Worm (Caenorhabditis elegans) whole organism, L4 larva: ENCODE measurements around the gene ssna-1.
"Not testable (repeated sequence)": the region's sequence is repeated elsewhere in the genome, so short reads cannot be mapped to it uniquely, and the experiment has no call there.

ENCODE experiments used
- D1046.2 ChIP-seq: fragments of 200-800 bp; sonication (Bioruptor generic); IDR thresholded peaks from 2 replicates; pipeline ENCODE4 v1.3.6; 2022; ENCODE audit warnings: missing genetic modification characterization, missing compliant biosample characterization
- F37D6.2 ChIP-seq: sonication (generic microtip); optimal IDR thresholded peaks from 2 replicates; lab custom pipeline; 2016; ENCODE audit warnings: mild to moderate bottlenecking, missing genetic modification characterization, missing compliant biosample characterization
- F49E8.2 ChIP-seq: sonication (generic microtip); optimal IDR thresholded peaks from 2 replicates; lab custom pipeline; 2016; ENCODE audit warnings: missing compliant biosample characterization, mild to moderate bottlenecking, missing genetic modification characterization, borderline replicate concordance
- R02D3.7 ChIP-seq: fragments of 150-350 bp; sonication (generic microtip); optimal IDR thresholded peaks from 3 replicates; lab custom pipeline; 2014; ENCODE audit warnings: missing biosample characterization, missing genetic modification characterization
- T26A8.4 ChIP-seq: fragments of 200-800 bp; sonication (Bioruptor generic); IDR thresholded peaks from 2 replicates; pipeline ENCODE4 v1.3.6; 2022; ENCODE audit warnings: missing genetic modification characterization, missing compliant biosample characterization
- Y105C5A.15 ChIP-seq: fragments of 200-800 bp; sonication (Bioruptor generic); IDR thresholded peaks from 2 replicates; pipeline ENCODE4 v1.3.6; 2022; ENCODE audit warnings: missing genetic modification characterization, missing compliant biosample characterization
- ceh-20 ChIP-seq: fragments of 200-800 bp; sonication (Bioruptor generic); IDR thresholded peaks from 2 replicates; pipeline ENCODE4 v1.3.6; 2022; ENCODE audit warnings: missing genetic modification reagents, missing genetic modification characterization, missing compliant biosample characterization
- ceh-44 ChIP-seq: fragments of 200-800 bp; sonication (Bioruptor generic); IDR thresholded peaks from 2 replicates; pipeline ENCODE4 v1.3.6; 2022; ENCODE audit warnings: missing genetic modification reagents, missing genetic modification characterization, missing compliant biosample characterization
- ces-1 ChIP-seq: fragments of 150-350 bp; sonication (generic microtip); optimal IDR thresholded peaks from 4 replicates; lab custom pipeline; 2014; ENCODE audit warnings: missing biosample characterization, missing genetic modification reagents, missing genetic modification characterization
- daf-19 ChIP-seq: fragments of 200-800 bp; sonication (Bioruptor generic); conservative IDR thresholded peaks from 2 replicates; pipeline ENCODE4 v1.3.6; 2022; ENCODE audit warnings: missing genetic modification characterization, missing compliant biosample characterization
- daf-8 ChIP-seq: fragments of 200-800 bp; sonication (Bioruptor generic); IDR thresholded peaks from 2 replicates; pipeline ENCODE4 v1.3.6; 2022; ENCODE audit warnings: missing genetic modification characterization, missing compliant biosample characterization
- dmd-6 ChIP-seq: fragments of 200-800 bp; sonication (Bioruptor generic); IDR thresholded peaks from 2 replicates; pipeline ENCODE4 v1.3.6; 2022; ENCODE audit warnings: missing genetic modification reagents, missing genetic modification characterization, missing compliant biosample characterization
- dmd-8 ChIP-seq: fragments of 200-800 bp; sonication (Bioruptor generic); IDR thresholded peaks from 2 replicates; pipeline ENCODE4 v1.3.6; 2022; ENCODE audit warnings: missing genetic modification characterization, missing compliant biosample characterization
- dmd-9 ChIP-seq: fragments of 200-800 bp; sonication (Bioruptor generic); IDR thresholded peaks from 2 replicates; pipeline ENCODE4 v1.3.6; 2022; ENCODE audit warnings: missing genetic modification reagents, missing genetic modification characterization, missing compliant biosample characterization
- dpl-1 ChIP-seq: fragments of 150-350 bp; optimal IDR thresholded peaks from 2 replicates; lab custom pipeline; 2014; ENCODE audit warnings: missing biosample characterization, missing genetic modification reagents, missing genetic modification characterization
- duxl-1 ChIP-seq: sonication (generic microtip); optimal IDR thresholded peaks from 2 replicates; lab custom pipeline; 2016; ENCODE audit warnings: mild to moderate bottlenecking, missing genetic modification characterization, moderate library complexity, missing compliant biosample characterization; ENCODE audit not compliant: poor library complexity
- dve-1 ChIP-seq: sonication (generic microtip); optimal IDR thresholded peaks from 2 replicates; lab custom pipeline; 2017; ENCODE audit warnings: antibody characterized with exemption, mild to moderate bottlenecking, missing genetic modification characterization, missing compliant biosample characterization; ENCODE audit not compliant: insufficient read depth
- egl-43 ChIP-seq: fragments of 200-800 bp; sonication (Bioruptor generic); IDR thresholded peaks from 2 replicates; pipeline ENCODE4 v1.3.6; 2022; ENCODE audit warnings: missing genetic modification reagents, missing genetic modification characterization, missing compliant biosample characterization
- fkh-10 ChIP-seq: fragments of 150-350 bp; optimal IDR thresholded peaks from 2 replicates; lab custom pipeline; 2014; ENCODE audit warnings: missing biosample characterization, missing genetic modification reagents, missing genetic modification characterization
- hlh-11 ChIP-seq: fragments of 200-800 bp; sonication (Bioruptor generic); optimal IDR thresholded peaks from 2 replicates; lab custom pipeline; 2018; ENCODE audit warnings: mild to moderate bottlenecking, missing genetic modification characterization, missing compliant biosample characterization
- hlh-30 ChIP-seq: sonication (generic microtip); optimal IDR thresholded peaks from 2 replicates; lab custom pipeline; 2017; ENCODE audit warnings: antibody characterized with exemption, mild to moderate bottlenecking, missing genetic modification characterization, missing compliant biosample characterization; ENCODE audit not compliant: insufficient read depth
- jun-1 ChIP-seq: fragments of 150-350 bp; optimal IDR thresholded peaks from 2 replicates; lab custom pipeline; 2014; ENCODE audit warnings: missing biosample characterization, missing genetic modification reagents, missing genetic modification characterization
- lim-7 ChIP-seq: fragments of 200-800 bp; sonication (Bioruptor generic); IDR thresholded peaks from 2 replicates; pipeline ENCODE4 v1.3.6; 2022; ENCODE audit warnings: missing genetic modification characterization, missing compliant biosample characterization
- lin-1 ChIP-seq: fragments of 200-800 bp; sonication (Bioruptor generic); IDR thresholded peaks from 2 replicates; pipeline ENCODE4 v1.3.6; 2022; ENCODE audit warnings: missing genetic modification reagents, missing genetic modification characterization, missing compliant biosample characterization
- lin-13 ChIP-seq: fragments of 150-350 bp; optimal IDR thresholded peaks from 2 replicates; lab custom pipeline; 2014; ENCODE audit warnings: missing biosample characterization, missing genetic modification reagents, missing genetic modification characterization
- lin-29 ChIP-seq: fragments of 200-800 bp; sonication (Bioruptor generic); IDR thresholded peaks from 2 replicates; pipeline ENCODE4 v1.3.6; 2022; ENCODE audit warnings: missing genetic modification reagents, missing genetic modification characterization, missing compliant biosample characterization
- lir-3 ChIP-seq: sonication (generic microtip); optimal IDR thresholded peaks from 2 replicates; lab custom pipeline; 2016; ENCODE audit warnings: mild to moderate bottlenecking, missing genetic modification characterization, missing compliant biosample characterization
- madf-9 ChIP-seq: fragments of 200-800 bp; sonication (Bioruptor generic); conservative IDR thresholded peaks from 2 replicates; pipeline ENCODE4 v1.3.6; 2022; ENCODE audit warnings: missing genetic modification reagents, missing genetic modification characterization, missing compliant biosample characterization
- mdt-29 ChIP-seq: fragments of 200-800 bp; sonication (Bioruptor generic); IDR thresholded peaks from 2 replicates; pipeline ENCODE4 v1.3.6; 2022; ENCODE audit warnings: missing genetic modification reagents, missing genetic modification characterization, missing compliant biosample characterization
- mxl-3 ChIP-seq: fragments of 200-800 bp; sonication (Bioruptor generic); optimal IDR thresholded peaks from 2 replicates; lab custom pipeline; 2018; ENCODE audit warnings: mild to moderate bottlenecking, missing genetic modification characterization, missing compliant biosample characterization
- nhr-10 ChIP-seq: fragments of 150-350 bp; optimal IDR thresholded peaks from 2 replicates; lab custom pipeline; 2014; ENCODE audit warnings: missing biosample characterization, missing genetic modification characterization
- nhr-11 ChIP-seq: fragments of 150-350 bp; optimal IDR thresholded peaks from 2 replicates; lab custom pipeline; 2014; ENCODE audit warnings: missing biosample characterization, missing genetic modification characterization
- nhr-28 ChIP-seq: fragments of 150-350 bp; optimal IDR thresholded peaks from 2 replicates; lab custom pipeline; 2014; ENCODE audit warnings: missing biosample characterization, missing genetic modification characterization
- nhr-41 ChIP-seq: fragments of 200-800 bp; sonication (Bioruptor generic); IDR thresholded peaks from 2 replicates; pipeline ENCODE4 v1.3.6; 2022; ENCODE audit warnings: missing genetic modification reagents, missing genetic modification characterization, missing compliant biosample characterization
- nhr-48 ChIP-seq: sonication (generic microtip); optimal IDR thresholded peaks from 2 replicates; lab custom pipeline; 2016; ENCODE audit warnings: mild to moderate bottlenecking, missing genetic modification characterization, missing compliant biosample characterization
- nhr-77 ChIP-seq: fragments of 150-350 bp; optimal IDR thresholded peaks from 2 replicates; lab custom pipeline; 2014; ENCODE audit warnings: missing biosample characterization, missing genetic modification characterization
- pha-4 ChIP-seq, 2 experiments: fragments of 150-350 bp in 1 of 2; fragments of 200-800 bp in 1 of 2; sonication (Bioruptor generic) in 1 of 2; IDR thresholded peaks in 1 of 2; optimal IDR thresholded peaks in 1 of 2; 2 replicates each; pipeline versions ENCODE4 v1.3.6 to Lab custom; 2014 to 2022; ENCODE audit warnings: missing genetic modification characterization in 2 of 2, missing genetic modification reagents in 2 of 2, missing biosample characterization in 1 of 2, missing compliant biosample characterization in 1 of 2
- php-3 ChIP-seq: fragments of 200-800 bp; sonication (Bioruptor generic); IDR thresholded peaks from 2 replicates; pipeline ENCODE4 v1.3.6; 2022; ENCODE audit warnings: missing genetic modification reagents, missing genetic modification characterization, missing compliant biosample characterization
- pqm-1 ChIP-seq: sonication (generic microtip); optimal IDR thresholded peaks from 2 replicates; lab custom pipeline; 2017; ENCODE audit warnings: missing biosample characterization, missing genetic modification characterization
- saeg-2 ChIP-seq: fragments of 200-800 bp; sonication (Bioruptor generic); IDR thresholded peaks from 2 replicates; pipeline ENCODE4 v1.3.6; 2022; ENCODE audit warnings: missing genetic modification reagents, missing genetic modification characterization, missing compliant biosample characterization
- set-16 ChIP-seq: fragments of 200-800 bp; sonication (Bioruptor generic); IDR thresholded peaks from 2 replicates; pipeline ENCODE4 v1.3.6; 2022; ENCODE audit warnings: missing genetic modification reagents, missing genetic modification characterization, missing compliant biosample characterization
- unc-130 ChIP-seq: sonication (generic microtip); optimal IDR thresholded peaks from 2 replicates; lab custom pipeline; 2016; ENCODE audit warnings: missing genetic modification reagents, missing genetic modification characterization, missing compliant biosample characterization
- unc-62 ChIP-seq, 3 experiments: fragments of 150-350 bp in 1 of 3; sonication (generic microtip); optimal IDR thresholded peaks in 2 of 3; peaks in 1 of 3; 1 replicate in 1 of 3; 2 replicates in 2 of 3; lab custom pipeline; 2014 to 2017; ENCODE audit warnings: missing biosample characterization in 3 of 3, missing genetic modification characterization in 3 of 3, missing genetic modification reagents in 3 of 3, missing genotype in 1 of 3
- vab-7 ChIP-seq: fragments of 200-800 bp; sonication (Bioruptor generic); IDR thresholded peaks from 2 replicates; pipeline ENCODE4 v1.3.6; 2022; ENCODE audit warnings: missing genetic modification reagents, missing genetic modification characterization, missing compliant biosample characterization
- zfp-2 ChIP-seq: sonication (generic microtip); optimal IDR thresholded peaks from 2 replicates; lab custom pipeline; 2016; ENCODE audit warnings: mild to moderate bottlenecking, missing genetic modification characterization, missing compliant biosample characterization
- zfp-3 ChIP-seq: fragments of 200-800 bp; sonication (Bioruptor generic); conservative IDR thresholded peaks from 2 replicates; pipeline ENCODE4 v1.3.6; 2022; ENCODE audit warnings: missing genetic modification reagents, missing genetic modification characterization, missing compliant biosample characterization
- zip-2 ChIP-seq: fragments of 150-350 bp; optimal IDR thresholded peaks from 2 replicates; lab custom pipeline; 2014; ENCODE audit warnings: missing biosample characterization, missing genetic modification characterization

Gene ssna-1

ce11 chrIV:385150-385937 lies 2.5 kb upstream of the ssna-1 start, which contains the start of gene rps-24:
Gene rps-24 (plus strand): TSS chrIV:385887.
- peak; percentile 79 for TF ChIP-seq hlh-30
- peak; percentile 93 for TF ChIP-seq lin-13
- TF ChIP-seq egl-43 (GFP tag; lab: Robert Waterston, UW): peak; percentile 92
- peak; percentile 61 for TF ChIP-seq nhr-48 (tag; lab: Kevin White, UChicago)
- TF ChIP-seq vab-7 (GFP tag; lab: Robert Waterston, UW): peak; percentile 99
- TF ChIP-seq zip-2 (tag; lab: Kevin White, UChicago): peak; percentile 7
- peak; percentile 72; the same call in 1 of the 2 replicates for TF ChIP-seq php-3
- peak; percentile 99 for TF ChIP-seq ceh-44 (GFP tag; lab: Robert Waterston, UW)
- peak; percentile 60; the same call in 1 of the 2 replicates for TF ChIP-seq set-16
- TF ChIP-seq Y105C5A.15 (GFP tag; lab: Robert Waterston, UW): 0 out of 2 replicates have a peak, but pooled peaks have one; percentile 55
- TF ChIP-seq daf-19 (GFP tag; lab: Robert Waterston, UW): peak; percentile 52; the same call in 1 of the 2 replicates
- peak; percentile 95 for TF ChIP-seq madf-9 (GFP tag; lab: Robert Waterston, UW)
- peak; percentile 81; the same call in 1 of the 2 replicates for TF ChIP-seq lin-1
- TF ChIP-seq ces-1 (GFP tag; lab: Kevin White, UChicago): peak; percentile 31
- TF ChIP-seq fkh-10 (GFP tag; lab: Kevin White, UChicago): peak; percentile 71
- TF ChIP-seq lin-29 (GFP tag; lab: Robert Waterston, UW): peak; percentile 70; the same call in 1 of the 2 replicates
- TF ChIP-seq pqm-1 (tag; lab: Kevin White, UChicago): peak; percentile 5
- TF ChIP-seq F49E8.2 (tag; lab: Kevin White, UChicago): peak; percentile 74
- TF ChIP-seq saeg-2 (GFP tag; lab: Robert Waterston, UW): peak; percentile 77; the same call in 1 of the 2 replicates
- peak; percentile 23 for TF ChIP-seq lir-3
- TF ChIP-seq lim-7 (GFP tag; lab: Robert Waterston, UW): peak; percentile 81
- peak; percentile 96 for TF ChIP-seq dmd-9 (GFP tag; lab: Robert Waterston, UW)
- peak; percentile 88 for TF ChIP-seq F37D6.2 (tag; lab: Kevin White, UChicago)
- peak; percentile 59 for TF ChIP-seq dpl-1 (GFP tag; lab: Kevin White, UChicago)
- TF ChIP-seq unc-130: peak; percentile 97
- TF ChIP-seq jun-1 (tag; lab: Kevin White, UChicago): peak; percentile 7
- peak; percentile 78 for TF ChIP-seq zfp-2
- TF ChIP-seq unc-62 (GFP tag; optimal IDR thresholded peaks at IDR 0.05 in 1 of 2; lab: Kevin White, UChicago): peak in 1 of 2 experiments; percentile 94
- TF ChIP-seq unc-62 (tag; optimal IDR thresholded peaks at IDR 0.05; lab: Kevin White, UChicago): not testable (repeated sequence)
- TF ChIP-seq D1046.2 (GFP tag; lab: Robert Waterston, UW): peak; percentile 93
- TF ChIP-seq dmd-6 (GFP tag; lab: Robert Waterston, UW): peak; percentile 95
- peak; percentile 86 for TF ChIP-seq hlh-11
- peak; percentile 94 for TF ChIP-seq R02D3.7 (tag; lab: Kevin White, UChicago)
- TF ChIP-seq nhr-10 (tag; lab: Kevin White, UChicago): peak; percentile 17
- TF ChIP-seq T26A8.4 (GFP tag; lab: Robert Waterston, UW): peak; percentile 94
- peak; percentile 95 for TF ChIP-seq zfp-3
- TF ChIP-seq duxl-1 (tag; lab: Kevin White, UChicago): peak; percentile 57
- peak; percentile 92 for TF ChIP-seq pha-4 (GFP tag; IDR thresholded peaks at IDR 0.05; lab: Robert Waterston, UW)
- TF ChIP-seq pha-4 (tag; optimal IDR thresholded peaks at IDR 0.05; lab: Kevin White, UChicago): peak; percentile 38
- TF ChIP-seq nhr-77: peak; percentile 94
- peak; percentile 97 for TF ChIP-seq ceh-20
- TF ChIP-seq nhr-41 (GFP tag; lab: Robert Waterston, UW): peak; percentile 60
- peak; percentile 63 for TF ChIP-seq nhr-28 (tag; lab: Kevin White, UChicago)
- TF ChIP-seq mxl-3 (GFP tag; lab: Kevin White, UChicago): peak; percentile 67
- peak; percentile 75 for TF ChIP-seq dve-1 (tag; lab: Kevin White, UChicago)
- peak; percentile 88 for TF ChIP-seq nhr-11 (tag; lab: Kevin White, UChicago)
- TF ChIP-seq mdt-29 (GFP tag; lab: Robert Waterston, UW): peak; percentile 92
- TF ChIP-seq daf-8 (GFP tag; lab: Robert Waterston, UW): 0 out of 2 replicates have a peak, but pooled peaks have one; percentile 60
- TF ChIP-seq dmd-8: peak; percentile 71; the same call in 1 of the 2 replicates
